Fruit fly (Drosophila melanogaster) whole organism, embryonic: ENCODE measurements around the gene CG31988.

Experiments used
- B-H2 ChIP-seq: fragments of 200-800 bp; sonication (Bioruptor generic); optimal IDR thresholded peaks from 2 replicates; lab custom pipeline; 2018; ENCODE audit warnings: missing biosample characterization, mild to moderate bottlenecking, missing genetic modification characterization
- BEAF-32 ChIP-seq: fragments of 200-800 bp; sonication (Bioruptor generic); optimal IDR thresholded peaks from 3 replicates; lab custom pipeline; 2017; ENCODE audit warnings: missing biosample characterization, missing genetic modification characterization, mild to moderate bottlenecking, moderate library complexity, missing genetic modification reagents
- Bgb ChIP-seq: fragments of 200-800 bp; sonication (Bioruptor generic); IDR thresholded peaks from 2 replicates; pipeline ENCODE4 v1.3.6; 2022; ENCODE audit warnings: missing biosample characterization, missing genetic modification characterization; ENCODE audit not compliant: partially characterized antibody
- CG10267 ChIP-seq: fragments of 200-800 bp; sonication (Bioruptor generic); optimal IDR thresholded peaks from 2 replicates; lab custom pipeline; 2018; ENCODE audit warnings: missing biosample characterization, mild to moderate bottlenecking, missing genetic modification characterization, moderate library complexity
- CG10654 ChIP-seq: fragments of 200-800 bp; sonication (Bioruptor generic); optimal IDR thresholded peaks from 2 replicates; lab custom pipeline; 2016; ENCODE audit warnings: missing biosample characterization, missing genetic modification characterization
- CG10959 ChIP-seq: fragments of 200-800 bp; sonication (Bioruptor generic); IDR thresholded peaks from 2 replicates; pipeline ENCODE4 v1.3.6; 2022; ENCODE audit warnings: missing biosample characterization, missing genetic modification characterization
- CG10979 ChIP-seq: fragments of 200-800 bp; sonication (Bioruptor generic); optimal IDR thresholded peaks from 2 replicates; lab custom pipeline; 2018; ENCODE audit warnings: missing biosample characterization, mild to moderate bottlenecking, missing genetic modification characterization, moderate library complexity
- CG12219 ChIP-seq: fragments of 200-800 bp; sonication (Bioruptor generic); optimal IDR thresholded peaks from 3 replicates; lab custom pipeline; 2018; ENCODE audit warnings: missing biosample characterization, mild to moderate bottlenecking, missing genetic modification characterization
- CG12659 ChIP-seq: fragments of 200-800 bp; sonication (Bioruptor generic); optimal IDR thresholded peaks from 3 replicates; lab custom pipeline; 2017; ENCODE audit warnings: mild to moderate bottlenecking, missing biosample characterization, missing genetic modification reagents, missing genetic modification characterization
- CG13424 ChIP-seq: fragments of 200-800 bp; sonication (Bioruptor generic); optimal IDR thresholded peaks from 2 replicates; lab custom pipeline; 2019; ENCODE audit warnings: missing biosample characterization, mild to moderate bottlenecking, missing genetic modification characterization, moderate library complexity
- CG13894 ChIP-seq: fragments of 200-800 bp; sonication (Bioruptor generic); optimal IDR thresholded peaks from 3 replicates; lab custom pipeline; 2018; ENCODE audit warnings: missing biosample characterization, mild to moderate bottlenecking, missing genetic modification characterization, moderate library complexity
- CG15514 ChIP-seq: fragments of 200-800 bp; sonication (Bioruptor generic); optimal IDR thresholded peaks from 3 replicates; lab custom pipeline; 2017; ENCODE audit warnings: missing biosample characterization, missing genetic modification characterization, mild to moderate bottlenecking, moderate library complexity, missing genetic modification reagents
- CG15601 ChIP-seq: fragments of 200-800 bp; sonication (Bioruptor generic); optimal IDR thresholded peaks from 3 replicates; lab custom pipeline; 2019; ENCODE audit warnings: missing biosample characterization, mild to moderate bottlenecking, missing genetic modification characterization, moderate library complexity
- CG1603 ChIP-seq: fragments of 200-800 bp; sonication (Bioruptor generic); optimal IDR thresholded peaks from 2 replicates; lab custom pipeline; 2019; ENCODE audit warnings: missing biosample characterization, mild to moderate bottlenecking, missing genetic modification characterization, moderate library complexity
- CG18619 ChIP-seq: fragments of 200-800 bp; sonication (Bioruptor generic); optimal IDR thresholded peaks from 3 replicates; lab custom pipeline; 2017; ENCODE audit warnings: missing biosample characterization, mild to moderate bottlenecking, missing genetic modification characterization
- CG2129 ChIP-seq: fragments of 200-800 bp; sonication (Bioruptor generic); IDR thresholded peaks from 2 replicates; pipeline ENCODE4 v1.3.6; 2022; ENCODE audit warnings: missing biosample characterization, missing genetic modification characterization; ENCODE audit not compliant: partially characterized antibody
- CG2199 ChIP-seq: fragments of 200-800 bp; sonication (Bioruptor generic); IDR thresholded peaks from 3 replicates; pipeline ENCODE4 v1.3.6; 2022; ENCODE audit warnings: missing biosample characterization, missing genetic modification characterization
- CG2712 ChIP-seq: fragments of 200-800 bp; optimal IDR thresholded peaks from 3 replicates; lab custom pipeline; 2019; ENCODE audit warnings: missing biosample characterization, mild to moderate bottlenecking, missing genetic modification characterization, moderate library complexity
- CG3163 ChIP-seq: fragments of 200-800 bp; sonication (Bioruptor generic); optimal IDR thresholded peaks from 3 replicates; lab custom pipeline; 2016; ENCODE audit warnings: missing biosample characterization, missing genetic modification characterization
- CG34376 ChIP-seq: fragments of 200-800 bp; sonication (Bioruptor generic); optimal IDR thresholded peaks from 2 replicates; lab custom pipeline; 2018; ENCODE audit warnings: missing biosample characterization, mild to moderate bottlenecking, missing genetic modification characterization
- CG8089 ChIP-seq: fragments of 200-800 bp; sonication (Bioruptor generic); optimal IDR thresholded peaks from 3 replicates; lab custom pipeline; 2016; ENCODE audit warnings: missing biosample characterization, missing genetic modification characterization
- CG8944 ChIP-seq: fragments of 200-800 bp; sonication (Bioruptor generic); optimal IDR thresholded peaks from 3 replicates; lab custom pipeline; 2016; ENCODE audit warnings: missing biosample characterization, missing genetic modification characterization
- D19A ChIP-seq: fragments of 200-800 bp; optimal IDR thresholded peaks from 3 replicates; lab custom pipeline; 2019; ENCODE audit warnings: missing biosample characterization, mild to moderate bottlenecking, missing genetic modification characterization, moderate library complexity
- Doc2 ChIP-seq: fragments of 200-800 bp; sonication (Bioruptor generic); IDR thresholded peaks from 2 replicates; pipeline ENCODE4 v1.3.6; 2022; ENCODE audit warnings: missing biosample characterization, missing genetic modification characterization
- Dp ChIP-seq: fragments of 200-800 bp; sonication (Bioruptor generic); optimal IDR thresholded peaks from 2 replicates; lab custom pipeline; 2018; ENCODE audit warnings: missing biosample characterization, mild to moderate bottlenecking, missing genetic modification characterization, moderate library complexity
- Drgx ChIP-seq: fragments of 200-800 bp; sonication (Bioruptor generic); IDR thresholded peaks from 2 replicates; pipeline ENCODE4 v1.3.6; 2022; ENCODE audit warnings: missing biosample characterization, missing genetic modification characterization
- Ets97D ChIP-seq: fragments of 200-800 bp; sonication (Bioruptor generic); optimal IDR thresholded peaks from 3 replicates; lab custom pipeline; 2016; ENCODE audit warnings: missing biosample characterization, missing genetic modification characterization
- Fer1 ChIP-seq: fragments of 200-800 bp; sonication (Bioruptor generic); optimal IDR thresholded peaks from 2 replicates; lab custom pipeline; 2017; ENCODE audit warnings: missing biosample characterization, mild to moderate bottlenecking, missing genetic modification characterization
- Nf-YC ChIP-seq: fragments of 200-800 bp; optimal IDR thresholded peaks from 3 replicates; lab custom pipeline; 2019; ENCODE audit warnings: missing biosample characterization, mild to moderate bottlenecking, missing genetic modification characterization, moderate library complexity
- Opbp ChIP-seq: fragments of 200-800 bp; sonication (Bioruptor generic); IDR thresholded peaks from 3 replicates; pipeline ENCODE4 v1.3.6; 2022; ENCODE audit warnings: missing biosample characterization, missing genetic modification characterization; ENCODE audit not compliant: partially characterized antibody
- Scr ChIP-seq: fragments of 200-800 bp; sonication (Bioruptor generic); IDR thresholded peaks from 2 replicates; pipeline ENCODE4 v1.3.6; 2022; ENCODE audit warnings: missing biosample characterization, missing genetic modification characterization; ENCODE audit not compliant: partially characterized antibody
- Sin3A ChIP-seq: fragments of >200 bp; optimal IDR thresholded peaks from 2 replicates; lab custom pipeline; 2018
- Sry-δ ChIP-seq: fragments of 200-800 bp; sonication (Bioruptor generic); optimal IDR thresholded peaks from 2 replicates; lab custom pipeline; 2016; ENCODE audit warnings: missing biosample characterization, missing genetic modification characterization
- eyg ChIP-seq: fragments of 200-800 bp; sonication (Bioruptor generic); optimal IDR thresholded peaks from 3 replicates; lab custom pipeline; 2016; ENCODE audit warnings: missing biosample characterization, missing genetic modification characterization
- gfzf ChIP-seq: fragments of 200-800 bp; sonication (Bioruptor generic); optimal IDR thresholded peaks from 2 replicates; lab custom pipeline; 2016; ENCODE audit warnings: missing biosample characterization, mild to moderate bottlenecking, missing genetic modification characterization, moderate library complexity
- grn ChIP-seq: fragments of 200-800 bp; sonication (Bioruptor generic); optimal IDR thresholded peaks from 3 replicates; lab custom pipeline; 2017; ENCODE audit warnings: missing biosample characterization, missing genetic modification characterization
- gsb-n ChIP-seq: fragments of 200-800 bp; sonication (Bioruptor generic); optimal IDR thresholded peaks from 3 replicates; lab custom pipeline; 2018; ENCODE audit warnings: missing biosample characterization, mild to moderate bottlenecking, missing genetic modification characterization
- hbn ChIP-seq: fragments of 200-800 bp; sonication (Bioruptor generic); IDR thresholded peaks from 2 replicates; pipeline ENCODE4 v1.3.6; 2022; ENCODE audit warnings: missing biosample characterization, missing genetic modification characterization; ENCODE audit not compliant: partially characterized antibody
- jumu ChIP-seq: fragments of 200-800 bp; sonication (Bioruptor generic); optimal IDR thresholded peaks from 3 replicates; lab custom pipeline; 2016; ENCODE audit warnings: missing biosample characterization, missing genetic modification characterization
- kni ChIP-seq: fragments of 200-800 bp; sonication (Bioruptor generic); optimal IDR thresholded peaks from 3 replicates; lab custom pipeline; 2017; ENCODE audit warnings: mild to moderate bottlenecking, missing biosample characterization, missing genetic modification reagents, missing genetic modification characterization
- mam ChIP-seq: fragments of 200-800 bp; sonication (Bioruptor generic); optimal IDR thresholded peaks from 3 replicates; lab custom pipeline; 2016; ENCODE audit warnings: missing biosample characterization, missing genetic modification characterization
- nmo ChIP-seq: fragments of 200-800 bp; sonication (Bioruptor generic); optimal IDR thresholded peaks from 2 replicates; lab custom pipeline; 2018; ENCODE audit warnings: missing biosample characterization, mild to moderate bottlenecking, missing genetic modification characterization, moderate library complexity
- pfk ChIP-seq: fragments of 200-800 bp; sonication (Bioruptor generic); optimal IDR thresholded peaks from 2 replicates; lab custom pipeline; 2018; ENCODE audit warnings: missing biosample characterization, mild to moderate bottlenecking, missing genetic modification characterization, moderate library complexity
- pzg ChIP-seq: fragments of 200-800 bp; sonication (Bioruptor generic); optimal IDR thresholded peaks from 3 replicates; lab custom pipeline; 2018; ENCODE audit warnings: missing biosample characterization, mild to moderate bottlenecking, missing genetic modification characterization, moderate library complexity
- row ChIP-seq: fragments of 200-800 bp; sonication (Bioruptor generic); IDR thresholded peaks from 3 replicates; pipeline ENCODE4 v1.3.6; 2022; ENCODE audit warnings: missing biosample characterization, missing genetic modification characterization
- stwl ChIP-seq: fragments of 200-800 bp; sonication (Bioruptor generic); optimal IDR thresholded peaks from 3 replicates; lab custom pipeline; 2018; ENCODE audit warnings: missing biosample characterization, mild to moderate bottlenecking, missing genetic modification characterization, moderate library complexity
- tll ChIP-seq, 2 experiments: fragments of 200-800 bp in 1 of 2; fragments of >200 bp in 1 of 2; sonication (Bioruptor generic) in 1 of 2; optimal IDR thresholded peaks; 2 replicates each; lab custom pipeline; 2017 to 2019; ENCODE audit warnings: missing biosample characterization in 2 of 2, missing genetic modification characterization in 2 of 2, mild to moderate bottlenecking in 1 of 2, moderate library complexity in 1 of 2

CG31988 gene

dm6 chr2L:21156156-21157040 is 46.2 kb downstream of the CG31988 start, which contains the start of the genes Mpp6 and E2f2 (continued):
- no peak for TF ChIP-seq D19A (tag; lab: Kevin White, UChicago)
- no peak for TF ChIP-seq CG12219 (GFP tag; lab: Kevin White, UChicago)
- TF ChIP-seq CG18619 (GFP tag; lab: Kevin White, UChicago): peak; percentile 36
- peak; percentile 79 for TF ChIP-seq Dp
- no peak for TF ChIP-seq CG10959 (GFP tag; lab: Robert Waterston, UW)
- TF ChIP-seq row: peak; percentile 53
- TF ChIP-seq mam: peak; percentile 58
- TF ChIP-seq jumu: no peak
- TF ChIP-seq CG10654 (GFP tag; lab: Kevin White, UChicago): no peak
- no peak for TF ChIP-seq Doc2
- peak; percentile 13 for TF ChIP-seq CG2712 (tag; lab: Kevin White, UChicago)
- TF ChIP-seq CG2199: no peak
- peak; percentile 65 for TF ChIP-seq CG2129 (GFP tag; lab: Robert Waterston, UW)
- peak; percentile 61 for TF ChIP-seq B-H2 (GFP tag; lab: Kevin White, UChicago)
- TF ChIP-seq Sin3A (lab: Kevin White, UChicago): peak; percentile 1
- TF ChIP-seq CG3163 (GFP tag; lab: Kevin White, UChicago): no peak
- TF ChIP-seq tll (GFP tag; optimal IDR thresholded peaks at IDR 0.05; lab: Kevin White, UChicago): no peak
- TF ChIP-seq CG8089 (GFP tag; lab: Kevin White, UChicago): no peak
- no peak for TF ChIP-seq CG8944 (GFP tag; lab: Kevin White, UChicago)
- no peak for TF ChIP-seq gsb-n (tag; lab: Kevin White, UChicago)
- TF ChIP-seq Opbp (GFP tag; lab: Robert Waterston, UW): peak; percentile 91
- TF ChIP-seq, all 482 proteins: peak for 176

dm6 chr2L:21153844-21154243 is 48.8 kb downstream of the CG31988 start:
- TF ChIP-seq kni (GFP tag; lab: Kevin White, UChicago) (peak; percentile 37), eyg (GFP tag; lab: Kevin White, UChicago) (no peak), CG13424 (tag; lab: Kevin White, UChicago) (no peak), nmo (GFP tag; lab: Kevin White, UChicago) (peak; percentile 23), Sry-δ (GFP tag; lab: Kevin White, UChicago) (peak; percentile 42), CG15601 (tag; lab: Kevin White, UChicago) (peak; percentile 14), CG1603 (peak; percentile 43), CG15514 (peak; percentile 41), Bgb (GFP tag; lab: Robert Waterston, UW) (peak; percentile 37; the same call in 1 of the 2 replicates), Ets97D (peak; percentile 27), CG34376 (peak; percentile 14), Nf-YC (tag; lab: Kevin White, UChicago) (peak; percentile 14), CG2712 (tag; lab: Kevin White, UChicago) (peak; percentile 0), pzg (peak; percentile 79), Scr (GFP tag; lab: Robert Waterston, UW) (peak; percentile 16; the same call in 1 of the 2 replicates), CG12659 (GFP tag; lab: Kevin White, UChicago) (peak; percentile 25), CG10267 (tag; lab: Kevin White, UChicago) (peak; percentile 23), CG10979 (tag; lab: Kevin White, UChicago) (peak; percentile 27), BEAF-32 (peak; percentile 29), stwl (peak; percentile 78), CG13894 (tag; lab: Kevin White, UChicago) (peak; percentile 80), Fer1 (GFP tag; lab: Kevin White, UChicago) (peak; percentile 22), grn (GFP tag; lab: Kevin White, UChicago) (peak; percentile 12), Drgx (GFP tag; lab: Robert Waterston, UW) (no peak), pfk (peak; percentile 0), hbn (GFP tag; lab: Robert Waterston, UW) (peak; percentile 18; the same call in 1 of the 2 replicates), gfzf (GFP tag; lab: Kevin White, UChicago) (peak; percentile 55)
